Worm (Caenorhabditis elegans) whole organism, mixed stage, embryonic: ENCODE measurements around the gene Y116A8C.43.
"Not testable (repeated sequence)": the region's sequence is repeated elsewhere in the genome, so short reads cannot be mapped to it uniquely, and the experiment has no call there.

Source experiments
- cnd-1 ChIP-seq: fragments of 200-800 bp; sonication (Bioruptor generic); optimal IDR thresholded peaks from 2 replicates; lab custom pipeline; 2018; ENCODE audit warnings: mild to moderate bottlenecking, missing genetic modification characterization, missing compliant biosample characterization
- elt-3 ChIP-seq: fragments of 150-350 bp; optimal IDR thresholded peaks from 2 replicates; lab custom pipeline; 2014; ENCODE audit warnings: missing biosample characterization, missing genetic modification characterization
- ham-2 ChIP-seq: fragments of 200-800 bp; sonication (Bioruptor generic); optimal IDR thresholded peaks from 2 replicates; lab custom pipeline; 2018; ENCODE audit warnings: mild to moderate bottlenecking, missing genetic modification characterization, missing compliant biosample characterization
- nhr-28 ChIP-seq: fragments of 150-350 bp; optimal IDR thresholded peaks from 2 replicates; lab custom pipeline; 2014; ENCODE audit warnings: missing biosample characterization, missing genetic modification characterization
- pha-4 ChIP-seq: fragments of 150-350 bp; optimal IDR thresholded peaks from 2 replicates; lab custom pipeline; 2018; ENCODE audit warnings: missing biosample characterization, missing genetic modification reagents, missing genetic modification characterization
- unc-39 ChIP-seq: fragments of 150-350 bp; optimal IDR thresholded peaks from 2 replicates; lab custom pipeline; 2014; ENCODE audit warnings: missing biosample characterization, missing genetic modification characterization
- unc-62 ChIP-seq: fragments of 150-350 bp; optimal IDR thresholded peaks from 2 replicates; lab custom pipeline; 2014; ENCODE audit warnings: missing biosample characterization, missing genetic modification reagents, missing genetic modification characterization

ce11 chrIV:17063700-17064099 lies 25.0 kb upstream of the Y116A8C.43 start, which contains the start of gene Y116A8C.467:
- not testable (repeated sequence) for TF ChIP-seq elt-3; nhr-28; unc-62 (GFP tag; lab: Kevin White, UChicago); pha-4 (tag; lab: Kevin White, UChicago); cnd-1 (tag; lab: Kevin White, UChicago); ham-2 (GFP tag; lab: Kevin White, UChicago); unc-39 (tag; lab: Kevin White, UChicago)
